Fruit fly (Drosophila melanogaster) whole organism, adult: Measurements from ENCODE around the gene CG7252.
A peak's percentile ranks its signal among the peaks of the same experiment; 100 is the strongest.

Source experiments
- CG1620 ChIP-seq: fragments of 200-800 bp; sonication (Bioruptor generic); optimal IDR thresholded peaks from 2 replicates; lab custom pipeline; 2016; ENCODE audit warnings: missing biosample characterization, missing genetic modification characterization
- CG33017 ChIP-seq: fragments of 200-800 bp; sonication (Bioruptor generic); optimal IDR thresholded peaks from 2 replicates; lab custom pipeline; 2018; ENCODE audit warnings: missing biosample characterization, mild to moderate bottlenecking, missing genetic modification characterization, moderate library complexity
- CG5204 ChIP-seq: fragments of 200-800 bp; sonication (Bioruptor generic); optimal IDR thresholded peaks from 2 replicates; lab custom pipeline; 2016; ENCODE audit warnings: missing biosample characterization, missing genetic modification characterization
- CG7045 ChIP-seq: fragments of 200-800 bp; sonication (Bioruptor generic); optimal IDR thresholded peaks from 2 replicates; lab custom pipeline; 2017; ENCODE audit warnings: missing biosample characterization, mild to moderate bottlenecking, missing genetic modification characterization
- Crg-1 ChIP-seq: fragments of 200-800 bp; sonication (Bioruptor generic); optimal IDR thresholded peaks from 2 replicates; lab custom pipeline; 2016; ENCODE audit warnings: missing biosample characterization, missing genetic modification characterization
- Mnt ChIP-seq: fragments of 200-800 bp; sonication (Bioruptor generic); optimal IDR thresholded peaks from 2 replicates; lab custom pipeline; 2016; ENCODE audit warnings: missing biosample characterization, mild to moderate bottlenecking, missing genetic modification characterization
- bab1 ChIP-seq: fragments of 200-800 bp; sonication (Bioruptor generic); optimal IDR thresholded peaks from 3 replicates; lab custom pipeline; 2019; ENCODE audit warnings: missing biosample characterization, mild to moderate bottlenecking, missing genetic modification characterization, moderate library complexity
- cic ChIP-seq: fragments of 200-800 bp; sonication (Bioruptor generic); optimal IDR thresholded peaks from 2 replicates; lab custom pipeline; 2017; ENCODE audit warnings: missing biosample characterization, mild to moderate bottlenecking, missing genetic modification characterization, moderate library complexity
- cnc ChIP-seq, 2 experiments: fragments of >200 bp; optimal IDR thresholded peaks; 2 replicates each; lab custom pipeline; 2017
- kay ChIP-seq: fragments of 200-800 bp; sonication (Bioruptor generic); peaks from one replicate; lab custom pipeline; 2016; ENCODE audit warnings: missing biosample characterization, missing genetic modification characterization, borderline replicate concordance
- ovo ChIP-seq: fragments of 200-800 bp; sonication (Bioruptor generic); optimal IDR thresholded peaks from 2 replicates; lab custom pipeline; 2016; ENCODE audit warnings: missing biosample characterization, missing genetic modification characterization
- pad ChIP-seq: fragments of 200-800 bp; sonication (Bioruptor generic); optimal IDR thresholded peaks from 3 replicates; lab custom pipeline; 2017; ENCODE audit warnings: missing biosample characterization, missing genetic modification characterization, mild to moderate bottlenecking, moderate library complexity, missing genetic modification reagents
- tj ChIP-seq: fragments of 200-800 bp; sonication (Bioruptor generic); optimal IDR thresholded peaks from 3 replicates; lab custom pipeline; 2017; ENCODE audit warnings: missing biosample characterization, mild to moderate bottlenecking, missing genetic modification characterization, moderate library complexity
- toe ChIP-seq: fragments of 200-800 bp; sonication (Bioruptor generic); optimal IDR thresholded peaks from 2 replicates; lab custom pipeline; 2016; ENCODE audit warnings: missing biosample characterization, missing genetic modification characterization

DNA sequence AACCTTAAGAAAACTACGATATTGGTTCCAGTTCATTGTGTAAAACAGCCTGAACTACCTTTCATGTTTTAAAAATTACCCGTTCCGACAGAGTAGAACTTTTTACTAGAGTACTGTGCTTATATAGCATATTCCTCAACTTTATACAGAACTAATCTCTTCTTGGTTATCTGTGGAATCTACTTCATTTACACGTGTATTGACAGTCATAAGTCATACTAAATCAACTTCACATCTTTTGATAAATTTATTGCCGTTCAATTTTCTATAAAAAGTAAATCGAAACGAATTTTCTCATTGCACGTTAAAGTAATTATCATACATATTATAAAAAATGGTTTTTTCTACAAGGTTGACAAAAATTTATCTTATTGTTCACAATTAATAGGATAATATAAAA is 26.2 kb downstream of the CG7252 start, which contains the start of gene CG42397:
- TF ChIP-seq bab1 (GFP tag; lab: Kevin White, UChicago) (no peak), ovo (no peak), pad (GFP tag; lab: Kevin White, UChicago) (no peak), CG5204 (GFP tag; lab: Kevin White, UChicago) (no peak), cnc (optimal IDR thresholded peaks at IDR 0.05; lab: Kevin White, UChicago) (no peak), CG1620 (GFP tag; lab: Kevin White, UChicago) (no peak), tj (no peak), cic (GFP tag; lab: Kevin White, UChicago) (no peak), Crg-1 (GFP tag; lab: Kevin White, UChicago) (no peak), CG33017 (tag; lab: Kevin White, UChicago) (peak; percentile 23), kay (GFP tag; lab: Kevin White, UChicago) (no peak), Mnt (no peak), toe (GFP tag; lab: Kevin White, UChicago) (no peak), CG7045 (no peak)
